Worm (Caenorhabditis elegans) whole organism, early embryonic: ENCODE measurements around the gene fnta-1.

Experiments
- ama-1 ChIP-seq: fragments of 150-350 bp; optimal IDR thresholded peaks from 2 replicates; lab custom pipeline; 2014
- flt-1 ChIP-seq: fragments of 200-800 bp; sonication (Bioruptor generic); IDR thresholded peaks from 2 replicates; pipeline ENCODE4 v1.3.6; 2022; ENCODE audit warnings: missing genetic modification characterization, missing compliant biosample characterization
- hmbx-1 ChIP-seq: sonication (generic microtip); optimal IDR thresholded peaks from 2 replicates; lab custom pipeline; 2016; ENCODE audit warnings: mild to moderate bottlenecking, missing genetic modification characterization, missing compliant biosample characterization

DNA sequence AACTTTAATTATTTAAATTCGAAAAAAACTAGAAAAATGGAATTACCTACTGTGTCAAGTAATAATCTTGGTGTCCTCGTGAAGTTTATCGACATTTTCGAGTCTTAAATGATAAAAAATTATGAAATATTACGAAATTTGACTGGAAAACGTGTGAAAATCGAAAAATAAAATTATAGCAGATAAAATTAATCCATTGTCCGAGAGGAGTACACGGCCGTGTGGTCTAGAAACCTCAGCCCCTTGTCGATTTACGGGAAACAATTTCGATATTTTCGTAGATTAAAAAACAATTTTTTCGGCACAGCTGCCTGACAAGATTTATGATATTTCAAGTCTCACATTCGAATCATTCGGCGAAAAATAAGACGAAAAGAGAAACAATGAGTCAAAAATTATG, 17.0 kb upstream of the fnta-1 start, which contains the start of gene R02D3.8:
- TF ChIP-seq hmbx-1, result no peak
- TF ChIP-seq flt-1 (GFP tag; lab: Robert Waterston, UW), result no peak
- TF ChIP-seq ama-1 (lab: Kevin White, UChicago), result no peak
